Worm (Caenorhabditis elegans) whole organism, L1 larva: ENCODE results near the gene R05G9R.1.

ENCODE experiments used
- C04F5.9 ChIP-seq: sonication (generic microtip); optimal IDR thresholded peaks from 2 replicates; lab custom pipeline; 2016; ENCODE audit warnings: missing genetic modification characterization, missing compliant biosample characterization
- C34B4.2 ChIP-seq: sonication (generic microtip); optimal IDR thresholded peaks from 2 replicates; lab custom pipeline; 2017; ENCODE audit warnings: mild to moderate bottlenecking, missing genetic modification characterization, missing compliant biosample characterization
- alr-1 ChIP-seq: fragments of 200-800 bp; sonication (Bioruptor generic); optimal IDR thresholded peaks from 2 replicates; lab custom pipeline; 2018; ENCODE audit warnings: borderline replicate concordance, mild to moderate bottlenecking, missing genetic modification characterization, missing compliant biosample characterization
- ama-1 ChIP-seq: fragments of 150-350 bp; optimal IDR thresholded peaks from 2 replicates; lab custom pipeline; 2014
- blmp-1 ChIP-seq: fragments of 150-350 bp; optimal IDR thresholded peaks from 2 replicates; lab custom pipeline; 2014; ENCODE audit warnings: missing biosample characterization, missing genetic modification characterization
- ceh-63 ChIP-seq: fragments of 200-800 bp; sonication (Bioruptor generic); optimal IDR thresholded peaks from 2 replicates; lab custom pipeline; 2018; ENCODE audit warnings: mild to moderate bottlenecking, missing genetic modification characterization, missing compliant biosample characterization
- ceh-8 ChIP-seq: fragments of 200-800 bp; sonication (Bioruptor generic); optimal IDR thresholded peaks from 2 replicates; lab custom pipeline; 2018; ENCODE audit warnings: mild to moderate bottlenecking, missing genetic modification characterization, moderate library complexity, missing compliant biosample characterization
- ceh-82 ChIP-seq, 3 experiments: fragments of 150-350 bp in 1 of 3; sonication (generic microtip) in 2 of 3; optimal IDR thresholded peaks; 2 replicates each; lab custom pipeline; 2014 to 2017; ENCODE audit warnings: missing biosample characterization in 3 of 3, missing genetic modification characterization in 3 of 3
- ceh-90 ChIP-seq: sonication (generic microtip); optimal IDR thresholded peaks from 2 replicates; lab custom pipeline; 2016; ENCODE audit warnings: missing genetic modification characterization, missing compliant biosample characterization
- ces-1 ChIP-seq: fragments of 150-350 bp; optimal IDR thresholded peaks from 2 replicates; lab custom pipeline; 2014; ENCODE audit warnings: missing biosample characterization, missing genetic modification reagents, missing genetic modification characterization
- dpl-1 ChIP-seq, 3 experiments: fragments of 150-350 bp in 2 of 3; sonication (generic microtip) in 1 of 3; optimal IDR thresholded peaks; 2 replicates each; lab custom pipeline; 2014 to 2017; ENCODE audit warnings: missing biosample characterization in 3 of 3, missing genetic modification characterization in 3 of 3, missing genetic modification reagents in 3 of 3
- efl-1 ChIP-seq, 4 experiments: fragments of 150-350 bp; optimal IDR thresholded peaks in 3 of 4; peaks in 1 of 4; 1 replicate in 1 of 4; 2 replicates in 3 of 4; lab custom pipeline; 2014; ENCODE audit warnings: missing biosample characterization in 2 of 4, missing genetic modification characterization in 2 of 4, missing genetic modification reagents in 2 of 4
- efl-3 ChIP-seq: fragments of 200-800 bp; sonication (Bioruptor generic); optimal IDR thresholded peaks from 2 replicates; lab custom pipeline; 2018; ENCODE audit warnings: mild to moderate bottlenecking, missing genetic modification characterization, missing compliant biosample characterization
- egl-27 ChIP-seq, 2 experiments: fragments of 150-350 bp in 1 of 2; sonication (generic microtip); optimal IDR thresholded peaks; 3 replicates each; lab custom pipeline; 2017 to 2018; ENCODE audit warnings: missing biosample characterization in 2 of 2, missing genetic modification characterization in 2 of 2, missing genetic modification reagents in 2 of 2
- elt-2 ChIP-seq: sonication (generic microtip); optimal IDR thresholded peaks from 2 replicates; lab custom pipeline; 2016; ENCODE audit warnings: missing genetic modification characterization, mild to moderate bottlenecking, inconsistent platforms, missing compliant biosample characterization, missing genetic modification reagents
- elt-3 ChIP-seq, 6 experiments: fragments of 150-350 bp in 1 of 6; sonication (generic microtip); optimal IDR thresholded peaks; 2 replicates each; lab custom pipeline; 2017 to 2018; ENCODE audit warnings: missing biosample characterization in 6 of 6, missing genetic modification characterization in 6 of 6, inconsistent platforms in 1 of 6
- ets-5 ChIP-seq: fragments of 200-800 bp; sonication (Bioruptor generic); IDR thresholded peaks from 2 replicates; pipeline ENCODE4 v1.3.6; 2022; ENCODE audit warnings: missing genetic modification characterization, missing compliant biosample characterization
- fkh-8 ChIP-seq: sonication (generic microtip); optimal IDR thresholded peaks from 2 replicates; lab custom pipeline; 2016; ENCODE audit warnings: mild to moderate bottlenecking, missing genetic modification characterization, missing compliant biosample characterization
- fos-1 ChIP-seq: fragments of 150-350 bp; optimal IDR thresholded peaks from 2 replicates; lab custom pipeline; 2014; ENCODE audit warnings: missing biosample characterization, missing genetic modification characterization
- grh-1 ChIP-seq: fragments of 200-800 bp; sonication (Bioruptor generic); IDR thresholded peaks from 2 replicates; pipeline ENCODE4 v1.3.6; 2022; ENCODE audit warnings: missing genetic modification reagents, missing genetic modification characterization, missing compliant biosample characterization
- hlh-4 ChIP-seq: sonication (generic microtip); optimal IDR thresholded peaks from 2 replicates; lab custom pipeline; 2016; ENCODE audit warnings: mild to moderate bottlenecking, missing genetic modification characterization, missing compliant biosample characterization
- hpl-2 ChIP-seq: fragments of 150-350 bp; optimal IDR thresholded peaks from 2 replicates; lab custom pipeline; 2014; ENCODE audit warnings: missing biosample characterization, missing genetic modification reagents, missing genetic modification characterization
- irx-1 ChIP-seq: sonication (generic microtip); optimal IDR thresholded peaks from 2 replicates; lab custom pipeline; 2016; ENCODE audit warnings: missing genetic modification characterization, missing compliant biosample characterization
- isw-1 ChIP-seq: fragments of 200-800 bp; sonication (Bioruptor generic); IDR thresholded peaks from 2 replicates; pipeline ENCODE4 v1.3.6; 2022; ENCODE audit warnings: missing genetic modification characterization, missing compliant biosample characterization
- lin-14 ChIP-seq: fragments of 200-800 bp; sonication (Bioruptor generic); optimal IDR thresholded peaks from 2 replicates; lab custom pipeline; 2018; ENCODE audit warnings: mild to moderate bottlenecking, missing genetic modification characterization, moderate library complexity, missing compliant biosample characterization
- lin-35 ChIP-seq, 2 experiments: fragments of 150-350 bp; optimal IDR thresholded peaks; 2 replicates each; lab custom pipeline; 2014; ENCODE audit warnings: missing biosample characterization in 2 of 2, missing genetic modification characterization in 2 of 2, missing genetic modification reagents in 2 of 2
- lin-39 ChIP-seq: fragments of 150-350 bp; optimal IDR thresholded peaks from 2 replicates; lab custom pipeline; 2014; ENCODE audit warnings: missing biosample characterization, missing genetic modification reagents, missing genetic modification characterization
- mab-9 ChIP-seq: fragments of 200-800 bp; sonication (Bioruptor generic); IDR thresholded peaks from 2 replicates; pipeline ENCODE4 v1.3.6; 2022; ENCODE audit warnings: missing genetic modification reagents, missing genetic modification characterization, missing compliant biosample characterization
- mdl-1 ChIP-seq, 2 experiments: fragments of 150-350 bp; optimal IDR thresholded peaks; 2 replicates each; lab custom pipeline; 2014 to 2017; ENCODE audit warnings: missing biosample characterization in 2 of 2, missing genetic modification characterization in 2 of 2, inconsistent platforms in 1 of 2
- mef-2 ChIP-seq: fragments of 150-350 bp; optimal IDR thresholded peaks from 2 replicates; lab custom pipeline; 2014; ENCODE audit warnings: missing biosample characterization, missing genetic modification characterization
- mep-1 ChIP-seq: fragments of 150-350 bp; optimal IDR thresholded peaks from 2 replicates; lab custom pipeline; 2014; ENCODE audit warnings: missing biosample characterization, missing genetic modification characterization
- nhr-11 ChIP-seq: fragments of 150-350 bp; optimal IDR thresholded peaks from 2 replicates; lab custom pipeline; 2014; ENCODE audit warnings: missing biosample characterization, missing genetic modification characterization
- nhr-28 ChIP-seq: fragments of 150-350 bp; optimal IDR thresholded peaks from 2 replicates; lab custom pipeline; 2014; ENCODE audit warnings: missing biosample characterization, missing genetic modification characterization
- nhr-76 ChIP-seq: sonication (generic microtip); optimal IDR thresholded peaks from 2 replicates; lab custom pipeline; 2017; ENCODE audit warnings: missing biosample characterization, missing genetic modification characterization
- nhr-77 ChIP-seq: fragments of 150-350 bp; optimal IDR thresholded peaks from 2 replicates; lab custom pipeline; 2014; ENCODE audit warnings: missing biosample characterization, missing genetic modification characterization
- nhr-90 ChIP-seq: sonication (generic microtip); optimal IDR thresholded peaks from 2 replicates; lab custom pipeline; 2016; ENCODE audit warnings: mild to moderate bottlenecking, missing genetic modification characterization, missing compliant biosample characterization; ENCODE audit not compliant: poor library complexity
- pag-3 ChIP-seq: sonication (generic microtip); optimal IDR thresholded peaks from 2 replicates; lab custom pipeline; 2017; ENCODE audit warnings: missing genetic modification characterization, mild to moderate bottlenecking, missing compliant biosample characterization, antibody characterized with exemption, borderline replicate concordance; ENCODE audit not compliant: insufficient read depth
- pax-3 ChIP-seq: fragments of 200-800 bp; sonication (Bioruptor generic); optimal IDR thresholded peaks from 2 replicates; lab custom pipeline; 2018; ENCODE audit warnings: mild to moderate bottlenecking, missing genetic modification characterization, moderate library complexity, missing compliant biosample characterization
- rnt-1 ChIP-seq: sonication (generic microtip); optimal IDR thresholded peaks from 2 replicates; lab custom pipeline; 2016; ENCODE audit warnings: mild to moderate bottlenecking, missing genetic modification characterization, moderate library complexity, missing compliant biosample characterization
- skn-1 ChIP-seq: fragments of 150-350 bp; optimal IDR thresholded peaks from 2 replicates; lab custom pipeline; 2014; ENCODE audit warnings: missing biosample characterization, missing genetic modification characterization
- snpc-4 ChIP-seq: fragments of 150-350 bp; optimal IDR thresholded peaks from 2 replicates; lab custom pipeline; 2014; ENCODE audit warnings: missing biosample characterization, missing genetic modification characterization
- snu-23 ChIP-seq: sonication (generic microtip); optimal IDR thresholded peaks from 2 replicates; lab custom pipeline; 2016; ENCODE audit warnings: missing genetic modification characterization, missing compliant biosample characterization
- sptf-1 ChIP-seq: fragments of 150-350 bp; optimal IDR thresholded peaks from 2 replicates; lab custom pipeline; 2014; ENCODE audit warnings: missing biosample characterization, missing genetic modification characterization
- swsn-7 ChIP-seq: sonication (generic microtip); optimal IDR thresholded peaks from 2 replicates; lab custom pipeline; 2016; ENCODE audit warnings: missing genetic modification characterization, missing compliant biosample characterization
- tbx-2 ChIP-seq: sonication (generic microtip); optimal IDR thresholded peaks from 2 replicates; lab custom pipeline; 2016; ENCODE audit warnings: missing genetic modification characterization, missing compliant biosample characterization
- unc-130 ChIP-seq: fragments of 150-350 bp; optimal IDR thresholded peaks from 2 replicates; lab custom pipeline; 2017; ENCODE audit warnings: missing biosample characterization, missing genetic modification characterization, inconsistent platforms
- unc-30 ChIP-seq: sonication (generic microtip); optimal IDR thresholded peaks from 2 replicates; lab custom pipeline; 2017; ENCODE audit warnings: missing biosample characterization, missing genetic modification characterization
- unc-62 ChIP-seq: fragments of 150-350 bp; optimal IDR thresholded peaks from 2 replicates; lab custom pipeline; 2014; ENCODE audit warnings: missing biosample characterization, missing genetic modification reagents, missing genetic modification characterization
- unc-86 ChIP-seq: sonication (generic microtip); optimal IDR thresholded peaks from 2 replicates; lab custom pipeline; 2016; ENCODE audit warnings: missing genetic modification characterization, missing compliant biosample characterization
- unc-98 ChIP-seq: fragments of 200-800 bp; sonication (Bioruptor generic); IDR thresholded peaks from 2 replicates; pipeline ENCODE4 v1.3.6; 2022; ENCODE audit warnings: missing genetic modification characterization, missing compliant biosample characterization
- vab-15 ChIP-seq: sonication (generic microtip); optimal IDR thresholded peaks from 2 replicates; lab custom pipeline; 2017; ENCODE audit warnings: missing genotype, mild to moderate bottlenecking, missing genetic modification characterization, missing compliant biosample characterization
- xbp-1 ChIP-seq: sonication (generic microtip); optimal IDR thresholded peaks from 2 replicates; lab custom pipeline; 2016; ENCODE audit warnings: missing genetic modification characterization, missing compliant biosample characterization
- zag-1 ChIP-seq: fragments of 150-350 bp; optimal IDR thresholded peaks from 2 replicates; lab custom pipeline; 2014; ENCODE audit warnings: missing biosample characterization, missing genetic modification characterization

The R05G9R.1 gene

DNA sequence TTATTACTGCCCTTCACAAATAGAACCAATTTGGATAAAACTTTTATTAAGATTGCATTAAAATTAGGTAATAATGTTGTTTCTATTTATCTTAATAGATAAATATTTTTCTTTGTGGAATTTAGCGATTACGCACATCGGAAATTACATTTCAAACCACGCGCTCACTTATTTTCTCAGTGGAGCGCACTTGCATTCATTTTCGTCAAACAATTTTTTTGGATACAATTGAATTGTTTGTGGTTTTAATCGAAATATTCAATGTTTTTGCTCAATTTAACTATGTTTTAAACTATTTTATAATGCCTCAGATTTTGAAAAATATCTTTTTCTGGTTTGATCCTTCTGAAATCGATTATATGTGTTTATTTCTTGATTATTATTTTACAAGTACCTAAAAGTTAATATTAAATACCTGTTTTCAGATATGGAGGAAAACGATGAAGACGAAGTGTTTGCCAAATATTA, 22.2 kb upstream of the R05G9R.1 start, which contains the start of gene utp-20 (continued):
- TF ChIP-seq rnt-1 (tag; lab: Kevin White, UChicago) = peak; percentile 52
- TF ChIP-seq nhr-77 = no peak
- TF ChIP-seq ceh-63 (GFP tag; lab: Kevin White, UChicago) = no peak
- no peak; the same call in 1 of the 2 replicates for TF ChIP-seq isw-1 (GFP tag; lab: Robert Waterston, UW)
- TF ChIP-seq fkh-8 (tag; lab: Kevin White, UChicago) = peak; percentile 26
- TF ChIP-seq ces-1 (GFP tag; lab: Kevin White, UChicago) = peak; percentile 48
- TF ChIP-seq unc-30 (tag; lab: Kevin White, UChicago) = no peak
- TF ChIP-seq snu-23 (GFP tag; lab: Kevin White, UChicago) = peak; percentile 67
- no peak for TF ChIP-seq pax-3 (tag; lab: Kevin White, UChicago)
- no peak for TF ChIP-seq nhr-11
- no peak for TF ChIP-seq ets-5 (GFP tag; lab: Robert Waterston, UW)
- TF ChIP-seq elt-3 (tag; optimal IDR thresholded peaks at IDR 0.05; lab: Kevin White, UChicago) = peak in 1 of 6 experiments; percentile 35
- peak; percentile 19 for TF ChIP-seq unc-130
- TF ChIP-seq alr-1 (tag; lab: Kevin White, UChicago) = no peak
- TF ChIP-seq dpl-1 (GFP tag; optimal IDR thresholded peaks at IDR 0.05; lab: Kevin White, UChicago) = peak; percentile 83 to 93 (median 92)
- TF ChIP-seq xbp-1 (tag; lab: Kevin White, UChicago) = peak; percentile 56
- no peak for TF ChIP-seq unc-98 (GFP tag; lab: Robert Waterston, UW)
- peak; percentile 5 for TF ChIP-seq elt-2
- no peak for TF ChIP-seq zag-1
- TF ChIP-seq lin-39 (tag; lab: Kevin White, UChicago) = peak; percentile 2
- TF ChIP-seq egl-27 (tag; optimal IDR thresholded peaks at IDR 0.05; lab: Kevin White, UChicago) = no peak
- TF ChIP-seq lin-35 (GFP tag; optimal IDR thresholded peaks at IDR 0.05; lab: Kevin White, UChicago) = peak; percentile 90 to 97
- TF ChIP-seq efl-3 (GFP tag; lab: Kevin White, UChicago) = no peak
- peak; percentile 60 for TF ChIP-seq lin-14 (GFP tag; lab: Kevin White, UChicago)
- no peak for TF ChIP-seq mef-2 (tag; lab: Kevin White, UChicago)
- no peak for TF ChIP-seq C34B4.2
- no peak for TF ChIP-seq tbx-2 (tag; lab: Kevin White, UChicago)
- TF ChIP-seq nhr-28 (tag; lab: Kevin White, UChicago) = no peak
- TF ChIP-seq pag-3 (tag; lab: Kevin White, UChicago) = no peak
- peak; percentile 55 for TF ChIP-seq nhr-90
- no peak for TF ChIP-seq grh-1 (GFP tag; lab: Robert Waterston, UW)
- TF ChIP-seq ceh-82 (tag; optimal IDR thresholded peaks at IDR 0.05; lab: Kevin White, UChicago) = peak in 2 of 3 experiments; percentile 4 to 43
- TF ChIP-seq swsn-7 (tag; lab: Kevin White, UChicago) = peak; percentile 50
- no peak for TF ChIP-seq nhr-76
- no peak for TF ChIP-seq mab-9 (GFP tag; lab: Robert Waterston, UW)
- TF ChIP-seq blmp-1 = peak; percentile 49
- TF ChIP-seq snpc-4 (tag; lab: Kevin White, UChicago) = no peak
- no peak for TF ChIP-seq ceh-8
- no peak for TF ChIP-seq unc-86 (tag; lab: Kevin White, UChicago)
- TF ChIP-seq ama-1 (lab: Kevin White, UChicago) = no peak
- TF ChIP-seq mdl-1 (tag; optimal IDR thresholded peaks at IDR 0.05; lab: Kevin White, UChicago) = peak in 1 of 2 experiments; percentile 10
- peak; percentile 81 to 92 for TF ChIP-seq efl-1 (optimal IDR thresholded peaks at IDR 0.05; lab: Kevin White, UChicago)
- peak; percentile 92 to 99 for TF ChIP-seq efl-1 (GFP tag; optimal IDR thresholded peaks at IDR 0.05 in 1 of 2; lab: Kevin White, UChicago)
- no peak for TF ChIP-seq fos-1 (tag; lab: Kevin White, UChicago)
- no peak for TF ChIP-seq hlh-4
- TF ChIP-seq hpl-2 (GFP tag; lab: Kevin White, UChicago) = no peak
- TF ChIP-seq ceh-90 (tag; lab: Kevin White, UChicago) = no peak
- TF ChIP-seq C04F5.9 (tag; lab: Kevin White, UChicago) = no peak
- TF ChIP-seq irx-1 = no peak
- TF ChIP-seq sptf-1 (tag; lab: Kevin White, UChicago) = no peak
- TF ChIP-seq skn-1 = peak; percentile 59
- TF ChIP-seq vab-15 (tag; lab: Kevin White, UChicago) = no peak
- TF ChIP-seq unc-62 (GFP tag; lab: Kevin White, UChicago) = no peak
- peak; percentile 62 for TF ChIP-seq mep-1 (tag; lab: Kevin White, UChicago)
